Fruit fly (Drosophila melanogaster) whole organism, embryonic: ENCODE measurements around the gene Cnot4.

Experiments used
- Aef1 ChIP-seq: fragments of 200-800 bp; sonication (Bioruptor generic); IDR thresholded peaks from 3 replicates; pipeline ENCODE4 v1.3.6; 2022; ENCODE audit warnings: missing biosample characterization, missing genetic modification characterization
- B-H1 ChIP-seq: fragments of 200-800 bp; sonication (Bioruptor generic); IDR thresholded peaks from 3 replicates; pipeline ENCODE4 v1.3.6; 2022; ENCODE audit warnings: missing biosample characterization, missing genetic modification characterization
- Bteb2 ChIP-seq: fragments of 200-800 bp; sonication (Bioruptor generic); optimal IDR thresholded peaks from 2 replicates; lab custom pipeline; 2016; ENCODE audit warnings: missing biosample characterization, missing genetic modification characterization
- CG12071 ChIP-seq: fragments of 200-800 bp; sonication (Bioruptor generic); optimal IDR thresholded peaks from 3 replicates; lab custom pipeline; 2018; ENCODE audit warnings: missing biosample characterization, mild to moderate bottlenecking, missing genetic modification characterization
- CG12155 ChIP-seq: fragments of 200-800 bp; sonication (Bioruptor generic); optimal IDR thresholded peaks from 3 replicates; lab custom pipeline; 2016; ENCODE audit warnings: missing biosample characterization, missing genetic modification characterization
- CG12391 ChIP-seq: fragments of 200-800 bp; sonication (Bioruptor generic); optimal IDR thresholded peaks from 3 replicates; lab custom pipeline; 2018; ENCODE audit warnings: missing biosample characterization, mild to moderate bottlenecking, missing genetic modification characterization, moderate library complexity
- CG12769 ChIP-seq: fragments of 200-800 bp; sonication (Bioruptor generic); optimal IDR thresholded peaks from 2 replicates; lab custom pipeline; 2019; ENCODE audit warnings: missing biosample characterization, mild to moderate bottlenecking, missing genetic modification characterization, moderate library complexity
- CG14710 ChIP-seq: fragments of 200-800 bp; sonication (Bioruptor generic); optimal IDR thresholded peaks from 3 replicates; lab custom pipeline; 2019; ENCODE audit warnings: missing biosample characterization, mild to moderate bottlenecking, missing genetic modification characterization, moderate library complexity
- CG1529 ChIP-seq: fragments of 200-800 bp; sonication (Bioruptor generic); optimal IDR thresholded peaks from 3 replicates; lab custom pipeline; 2018; ENCODE audit warnings: missing biosample characterization, missing genetic modification characterization
- CG15514 ChIP-seq: fragments of 200-800 bp; sonication (Bioruptor generic); optimal IDR thresholded peaks from 3 replicates; lab custom pipeline; 2017; ENCODE audit warnings: missing biosample characterization, missing genetic modification characterization, mild to moderate bottlenecking, moderate library complexity, missing genetic modification reagents
- CG17829 ChIP-seq: fragments of 200-800 bp; optimal IDR thresholded peaks from 2 replicates; lab custom pipeline; 2019; ENCODE audit warnings: missing biosample characterization, mild to moderate bottlenecking, missing genetic modification characterization, moderate library complexity
- CG1832 ChIP-seq: fragments of 200-800 bp; sonication (Bioruptor generic); optimal IDR thresholded peaks from 2 replicates; lab custom pipeline; 2017; ENCODE audit warnings: missing biosample characterization, mild to moderate bottlenecking, missing genetic modification characterization, inconsistent platforms
- CG4424 ChIP-seq: fragments of 200-800 bp; sonication (Bioruptor generic); optimal IDR thresholded peaks from 3 replicates; lab custom pipeline; 2016; ENCODE audit warnings: missing biosample characterization, missing genetic modification characterization
- CG6765 ChIP-seq: fragments of 200-800 bp; sonication (Bioruptor generic); optimal IDR thresholded peaks from 3 replicates; lab custom pipeline; 2017; ENCODE audit warnings: missing biosample characterization, mild to moderate bottlenecking, missing genetic modification characterization
- CG7839 ChIP-seq: fragments of 200-800 bp; sonication (Bioruptor generic); optimal IDR thresholded peaks from 3 replicates; lab custom pipeline; 2018; ENCODE audit warnings: missing biosample characterization, mild to moderate bottlenecking, missing genetic modification characterization, moderate library complexity
- CG9437 ChIP-seq: fragments of 200-800 bp; sonication (Bioruptor generic); optimal IDR thresholded peaks from 2 replicates; lab custom pipeline; 2018; ENCODE audit warnings: missing biosample characterization, mild to moderate bottlenecking, missing genetic modification characterization
- Camta ChIP-seq: fragments of 200-800 bp; sonication (Bioruptor generic); optimal IDR thresholded peaks from 2 replicates; lab custom pipeline; 2016; ENCODE audit warnings: missing biosample characterization, missing genetic modification characterization
- Dip2 ChIP-seq: fragments of 200-800 bp; sonication (Bioruptor generic); IDR thresholded peaks from 2 replicates; pipeline ENCODE4 v1.3.6; 2022; ENCODE audit warnings: missing biosample characterization, missing genetic modification characterization
- E2f2 ChIP-seq: fragments of 200-800 bp; sonication (Bioruptor generic); IDR thresholded peaks from 2 replicates; pipeline ENCODE4 v1.3.6; 2022; ENCODE audit warnings: missing biosample characterization, missing genetic modification characterization
- ERR ChIP-seq: fragments of 200-800 bp; sonication (Bioruptor generic); optimal IDR thresholded peaks from 2 replicates; lab custom pipeline; 2016; ENCODE audit warnings: missing biosample characterization, missing genetic modification characterization
- Elba2 ChIP-seq: fragments of 200-800 bp; sonication (Bioruptor generic); optimal IDR thresholded peaks from 3 replicates; lab custom pipeline; 2016; ENCODE audit warnings: missing biosample characterization, missing genetic modification characterization
- Ets65A ChIP-seq: fragments of 200-800 bp; sonication (Bioruptor generic); peaks from one replicate; lab custom pipeline; 2016; ENCODE audit warnings: missing biosample characterization, missing genetic modification characterization
- Fer1 ChIP-seq: fragments of 200-800 bp; sonication (Bioruptor generic); optimal IDR thresholded peaks from 2 replicates; lab custom pipeline; 2017; ENCODE audit warnings: missing biosample characterization, mild to moderate bottlenecking, missing genetic modification characterization
- Fer2 ChIP-seq: fragments of 200-800 bp; sonication (Bioruptor generic); optimal IDR thresholded peaks from 2 replicates; lab custom pipeline; 2018; ENCODE audit warnings: missing biosample characterization, mild to moderate bottlenecking, missing genetic modification characterization, moderate library complexity
- H2.0 ChIP-seq: fragments of 200-800 bp; sonication (Bioruptor generic); IDR thresholded peaks from 2 replicates; pipeline ENCODE4 v1.3.6; 2022; ENCODE audit warnings: missing biosample characterization, missing genetic modification characterization
- Hey ChIP-seq: fragments of 200-800 bp; sonication (Bioruptor generic); optimal IDR thresholded peaks from 3 replicates; lab custom pipeline; 2018; ENCODE audit warnings: missing biosample characterization, mild to moderate bottlenecking, missing genetic modification characterization
- HmgZ ChIP-seq: fragments of 200-800 bp; sonication (Bioruptor generic); optimal IDR thresholded peaks from 2 replicates; lab custom pipeline; 2018; ENCODE audit warnings: missing biosample characterization, mild to moderate bottlenecking, missing genetic modification characterization
- Hr51 ChIP-seq, 2 experiments: fragments of 200-800 bp; sonication (Bioruptor generic); optimal IDR thresholded peaks; 2 replicates in 1 of 2; 3 replicates in 1 of 2; lab custom pipeline; 2016 to 2018; ENCODE audit warnings: missing biosample characterization in 2 of 2, missing genetic modification characterization in 2 of 2, mild to moderate bottlenecking in 1 of 2, moderate library complexity in 1 of 2
- Kr ChIP-seq: fragments of 200-800 bp; sonication (Bioruptor generic); optimal IDR thresholded peaks from 2 replicates; lab custom pipeline; 2017; ENCODE audit warnings: missing biosample characterization, mild to moderate bottlenecking, missing genetic modification characterization
- Lhr ChIP-seq: fragments of 200-800 bp; sonication (Bioruptor generic); optimal IDR thresholded peaks from 3 replicates; lab custom pipeline; 2017; ENCODE audit warnings: mild to moderate bottlenecking, missing biosample characterization, missing genetic modification reagents, missing genetic modification characterization
- MESR4 ChIP-seq: fragments of 200-800 bp; sonication (Bioruptor generic); optimal IDR thresholded peaks from 2 replicates; lab custom pipeline; 2018; ENCODE audit warnings: missing biosample characterization, mild to moderate bottlenecking, missing genetic modification characterization, moderate library complexity
- Med ChIP-seq: fragments of 200-800 bp; sonication (Bioruptor generic); peaks from one replicate; lab custom pipeline; 2016; ENCODE audit warnings: missing biosample characterization, missing genetic modification characterization, mild to moderate bottlenecking, inconsistent platforms, moderate library complexity
- Mes4 ChIP-seq: fragments of 200-800 bp; sonication (Bioruptor generic); optimal IDR thresholded peaks from 2 replicates; lab custom pipeline; 2016; ENCODE audit warnings: missing biosample characterization, missing genetic modification characterization
- Nf-YC ChIP-seq: fragments of 200-800 bp; optimal IDR thresholded peaks from 3 replicates; lab custom pipeline; 2019; ENCODE audit warnings: missing biosample characterization, mild to moderate bottlenecking, missing genetic modification characterization, moderate library complexity
- Taf1 ChIP-seq: fragments of 200-800 bp; sonication (Bioruptor generic); IDR thresholded peaks from 2 replicates; pipeline ENCODE4 v1.3.6; 2022; ENCODE audit warnings: missing biosample characterization, missing genetic modification characterization
- Usf ChIP-seq: fragments of 200-800 bp; sonication (Bioruptor generic); optimal IDR thresholded peaks from 2 replicates; lab custom pipeline; 2017; ENCODE audit warnings: missing genotype, missing biosample characterization, missing genetic modification characterization
- al ChIP-seq: fragments of 200-800 bp; sonication (Bioruptor generic); IDR thresholded peaks from 2 replicates; pipeline ENCODE4 v1.3.6; 2022; ENCODE audit warnings: missing biosample characterization, missing genetic modification characterization
- bcd ChIP-seq: fragments of 200-800 bp; sonication (Bioruptor generic); optimal IDR thresholded peaks from 2 replicates; lab custom pipeline; 2017; ENCODE audit warnings: missing biosample characterization, mild to moderate bottlenecking, missing genetic modification characterization
- cas ChIP-seq: fragments of 200-800 bp; sonication (Bioruptor generic); IDR thresholded peaks from 2 replicates; pipeline ENCODE4 v1.3.6; 2022; ENCODE audit warnings: missing biosample characterization, missing genetic modification characterization
- chinmo ChIP-seq: fragments of 200-800 bp; sonication (Bioruptor generic); IDR thresholded peaks from 4 replicates; pipeline ENCODE4 v1.3.6; 2022; ENCODE audit warnings: missing biosample characterization, missing genetic modification characterization; ENCODE audit not compliant: partially characterized antibody
- da ChIP-seq: fragments of 200-800 bp; sonication (Bioruptor generic); optimal IDR thresholded peaks from 2 replicates; lab custom pipeline; 2016; ENCODE audit warnings: missing biosample characterization, missing genetic modification characterization
- dm ChIP-seq: fragments of 200-800 bp; sonication (Bioruptor generic); optimal IDR thresholded peaks from 3 replicates; lab custom pipeline; 2016; ENCODE audit warnings: missing biosample characterization, missing genetic modification characterization
- dmrt11E ChIP-seq: fragments of 200-800 bp; sonication (Bioruptor generic); optimal IDR thresholded peaks from 3 replicates; lab custom pipeline; 2018; ENCODE audit warnings: missing biosample characterization, mild to moderate bottlenecking, missing genetic modification characterization, moderate library complexity
- en ChIP-seq: fragments of 200-800 bp; sonication (Bioruptor generic); optimal IDR thresholded peaks from 2 replicates; lab custom pipeline; 2016; ENCODE audit warnings: missing biosample characterization, missing genetic modification characterization
- ham ChIP-seq: fragments of 200-800 bp; sonication (Bioruptor generic); IDR thresholded peaks from 2 replicates; pipeline ENCODE4 v1.3.6; 2022; ENCODE audit warnings: missing biosample characterization, missing genetic modification characterization
- lbe ChIP-seq: fragments of 200-800 bp; sonication (Bioruptor generic); optimal IDR thresholded peaks from 2 replicates; lab custom pipeline; 2016; ENCODE audit warnings: missing biosample characterization, mild to moderate bottlenecking, missing genetic modification characterization
- otp ChIP-seq: fragments of 200-800 bp; sonication (Bioruptor generic); IDR thresholded peaks from 3 replicates; pipeline ENCODE4, ENCODE4 v1.3.6; 2022; ENCODE audit warnings: missing biosample characterization, missing genetic modification characterization
- pzg ChIP-seq: fragments of 200-800 bp; sonication (Bioruptor generic); optimal IDR thresholded peaks from 3 replicates; lab custom pipeline; 2018; ENCODE audit warnings: missing biosample characterization, mild to moderate bottlenecking, missing genetic modification characterization, moderate library complexity
- seq ChIP-seq: fragments of 200-800 bp; sonication (Bioruptor generic); IDR thresholded peaks from 2 replicates; pipeline ENCODE4 v1.3.6; 2022; ENCODE audit warnings: missing biosample characterization, missing genetic modification characterization
- sob ChIP-seq: fragments of 200-800 bp; sonication (Bioruptor generic); IDR thresholded peaks from 2 replicates; pipeline ENCODE4 v1.3.6; 2022; ENCODE audit warnings: missing biosample characterization, missing genetic modification characterization

Gene Cnot4

DNA sequence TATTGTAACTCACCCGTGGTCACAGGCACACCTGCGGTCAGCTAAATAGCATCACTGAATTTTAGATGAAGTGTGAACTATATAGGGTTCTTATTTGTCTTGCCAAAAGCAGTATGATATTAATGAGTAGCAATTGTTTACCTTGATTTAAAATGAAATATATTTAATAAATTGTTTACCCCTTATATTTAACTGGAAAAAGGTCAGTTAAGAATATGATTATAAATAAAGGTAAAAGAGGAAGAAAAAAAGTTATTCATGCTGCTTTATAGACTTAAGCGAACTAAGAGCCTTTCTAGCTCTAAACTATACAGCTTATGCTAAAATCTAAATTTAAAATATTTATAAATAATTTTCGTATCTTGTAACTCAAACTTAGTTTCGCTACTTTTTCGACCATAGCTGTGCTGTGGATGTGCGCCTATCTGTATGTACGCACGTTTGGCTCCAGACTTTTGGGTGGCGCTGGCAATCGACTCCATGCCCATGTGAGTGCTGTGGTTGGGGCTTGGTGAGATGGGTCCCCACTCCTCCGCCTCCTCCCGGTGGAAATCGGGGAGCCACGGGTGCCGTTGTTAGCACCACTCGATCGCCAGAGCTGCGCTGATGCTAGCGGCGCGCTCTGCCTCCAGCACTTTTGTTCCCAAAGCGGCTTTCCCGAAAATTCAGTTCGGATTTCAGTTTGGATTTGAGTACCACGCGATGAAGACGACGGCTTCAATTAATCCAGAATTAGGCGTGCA, 45.7 kb downstream of the Cnot4 start, which contains the start of gene loh (continued):
- TF ChIP-seq Bteb2 (GFP tag; lab: Kevin White, UChicago) (no peak), Hr51 (GFP tag; optimal IDR thresholded peaks at IDR 0.05; lab: Kevin White, UChicago) (peak in 1 of 2 experiments; percentile 79), CG17829 (tag; lab: Kevin White, UChicago) (peak; percentile 65), seq (GFP tag; lab: Robert Waterston, UW) (0 out of 2 replicates have a peak, but pooled peaks have one; percentile 22), CG12769 (peak; percentile 24), bcd (peak; percentile 55), B-H1 (GFP tag; lab: Robert Waterston, UW) (no peak), CG1529 (GFP tag; lab: Kevin White, UChicago) (peak; percentile 18), Mes4 (GFP tag; lab: Kevin White, UChicago) (no peak), en (GFP tag; lab: Kevin White, UChicago) (no peak), E2f2 (GFP tag; lab: Robert Waterston, UW) (peak; percentile 30; the same call in 1 of the 2 replicates), sob (GFP tag; lab: Robert Waterston, UW) (0 out of 2 replicates have a peak, but pooled peaks have one; percentile 5), pzg (no peak), Usf (GFP tag; lab: Kevin White, UChicago) (peak; percentile 3), chinmo (GFP tag; lab: Robert Waterston, UW) (0 out of 4 replicates have a peak, but pooled peaks have one; percentile 19), Nf-YC (tag; lab: Kevin White, UChicago) (peak; percentile 52), Camta (GFP tag; lab: Kevin White, UChicago) (no peak), lbe (GFP tag; lab: Kevin White, UChicago) (no peak), MESR4 (GFP tag; lab: Kevin White, UChicago) (no peak), CG4424 (peak; percentile 64), CG6765 (GFP tag; lab: Kevin White, UChicago) (peak; percentile 23), da (GFP tag; lab: Kevin White, UChicago) (no peak), CG1832 (GFP tag; lab: Kevin White, UChicago) (no peak), otp (GFP tag; lab: Robert Waterston, UW) (no peak), CG9437 (GFP tag; lab: Kevin White, UChicago) (peak; percentile 76), Elba2 (GFP tag; lab: Kevin White, UChicago) (no peak), dmrt11E (tag; lab: Kevin White, UChicago) (peak; percentile 35), CG14710 (tag; lab: Kevin White, UChicago) (peak; percentile 75), dm (GFP tag; lab: Kevin White, UChicago) (no peak), Ets65A (peak; percentile 0), CG12391 (tag; lab: Kevin White, UChicago) (peak; percentile 64), CG12071 (GFP tag; lab: Kevin White, UChicago) (no peak), Med (GFP tag; lab: Kevin White, UChicago) (peak; percentile 66), Hey (tag; lab: Kevin White, UChicago) (no peak), HmgZ (tag; lab: Kevin White, UChicago) (no peak), H2.0 (GFP tag; lab: Robert Waterston, UW) (no peak), Dip2 (no peak), CG12155 (GFP tag; lab: Kevin White, UChicago) (no peak), Fer1 (GFP tag; lab: Kevin White, UChicago) (peak; percentile 51), Lhr (GFP tag; lab: Kevin White, UChicago) (no peak), CG15514 (peak; percentile 12), Taf1 (GFP tag; lab: Robert Waterston, UW) (0 out of 2 replicates have a peak, but pooled peaks have one; percentile 26), ERR (no peak), CG7839 (tag; lab: Kevin White, UChicago) (no peak), cas (GFP tag; lab: Robert Waterston, UW) (no peak), Kr (no peak), al (GFP tag; lab: Robert Waterston, UW) (no peak), ham (GFP tag; lab: Robert Waterston, UW) (no peak), Aef1 (no peak), Fer2 (tag; lab: Kevin White, UChicago) (peak; percentile 2)
